Fruit fly (Drosophila melanogaster): ENCODE data around the gene CG10958.

Gene CG10958

dm6 chrX:8112715-8113114, 19.4 kb upstream of the CG10958 start:
- peak in 1 of 2 experiments; percentile 42 for TF ChIP-seq Hr51 (GFP tag; optimal IDR thresholded peaks at IDR 0.05)
- TF ChIP-seq ac (GFP tag; optimal IDR thresholded peaks at IDR 0.05), result no peak
- no peak for TF ChIP-seq knrl (GFP tag; IDR thresholded peaks at IDR 0.05; ENCODE audit: partially characterized antibody)
- TF ChIP-seq CG16813 (GFP tag; IDR thresholded peaks at IDR 0.05; ENCODE audit: partially characterized antibody), result no peak
- no peak for TF ChIP-seq Hmx (GFP tag; optimal IDR thresholded peaks at IDR 0.05)
- no peak for TF ChIP-seq Bdp1 (GFP tag; optimal IDR thresholded peaks at IDR 0.05)
- TF ChIP-seq Ptx1 (GFP tag; IDR thresholded peaks at IDR 0.05), result peak; percentile 46; the same call in 1 of the 2 replicates
- no peak for TF ChIP-seq CG2712 (tag; optimal IDR thresholded peaks at IDR 0.05)
- TF ChIP-seq CG18599 (GFP tag; optimal IDR thresholded peaks at IDR 0.05), result peak; percentile 59
- no peak for TF ChIP-seq CG1529 (GFP tag; optimal IDR thresholded peaks at IDR 0.05)
- TF ChIP-seq Adf1 (GFP tag; IDR thresholded peaks at IDR 0.05), result peak; percentile 11; the same call in 1 of the 2 replicates
- no peak for TF ChIP-seq pfk (GFP tag; optimal IDR thresholded peaks at IDR 0.05)
- TF ChIP-seq maf-S (GFP tag; optimal IDR thresholded peaks at IDR 0.05), result no peak
- TF ChIP-seq slbo (GFP tag; IDR thresholded peaks at IDR 0.05), result peak; percentile 75
- no peak for TF ChIP-seq Dfd (GFP tag; optimal IDR thresholded peaks at IDR 0.05)
- TF ChIP-seq az2 (GFP tag; optimal IDR thresholded peaks at IDR 0.05), result no peak
- TF ChIP-seq CG9215 (GFP tag; IDR thresholded peaks at IDR 0.05), result 0 out of 2 replicates have a peak, but pooled peaks have one; percentile 15
- TF ChIP-seq trem (tag; optimal IDR thresholded peaks at IDR 0.05), result no peak
- no peak for TF ChIP-seq en (GFP tag; optimal IDR thresholded peaks at IDR 0.05)
- no peak for TF ChIP-seq seq (GFP tag; IDR thresholded peaks at IDR 0.05)
- no peak for TF ChIP-seq CG4424 (GFP tag; optimal IDR thresholded peaks at IDR 0.05)
- TF ChIP-seq CG7372 (GFP tag; IDR thresholded peaks at IDR 0.05), result no peak
- peak; percentile 35 for TF ChIP-seq CG12659 (GFP tag; optimal IDR thresholded peaks at IDR 0.05)
- TF ChIP-seq NC2α (GFP tag; optimal IDR thresholded peaks at IDR 0.05), result no peak
- peak; percentile 51 for TF ChIP-seq lilli (GFP tag; optimal IDR thresholded peaks at IDR 0.05)
- peak; percentile 34 for TF ChIP-seq BtbVII (GFP tag; optimal IDR thresholded peaks at IDR 0.05)
- peak; percentile 64; the same call in 1 of the 2 replicates for TF ChIP-seq CG32532 (GFP tag; IDR thresholded peaks at IDR 0.05)
- TF ChIP-seq CG30431 (GFP tag; optimal IDR thresholded peaks at IDR 0.05), result no peak
- TF ChIP-seq CG9437 (GFP tag; optimal IDR thresholded peaks at IDR 0.05), result no peak
- TF ChIP-seq Ssrp (tag; optimal IDR thresholded peaks at IDR 0.05), result no peak
- TF ChIP-seq Blimp-1 (GFP tag; optimal IDR thresholded peaks at IDR 0.05), result no peak
- no peak for TF ChIP-seq Doc3 (GFP tag; IDR thresholded peaks at IDR 0.05; ENCODE audit: partially characterized antibody)
- TF ChIP-seq Spps (tag; optimal IDR thresholded peaks at IDR 0.05), result no peak
- TF ChIP-seq br (optimal IDR thresholded peaks at IDR 0.05), result no peak
- TF ChIP-seq zfh1 (GFP tag; IDR thresholded peaks at IDR 0.05), result no peak
- no peak for TF ChIP-seq croc (GFP tag; conservative IDR thresholded peaks at IDR 0.05)
- no peak for TF ChIP-seq eyg (GFP tag; optimal IDR thresholded peaks at IDR 0.05)
- TF ChIP-seq Sry-δ (GFP tag; optimal IDR thresholded peaks at IDR 0.05), result no peak
- TF ChIP-seq tgo (GFP tag; IDR thresholded peaks at IDR 0.05), result peak; percentile 38; the same call in 1 of the 3 replicates
- no peak for TF ChIP-seq p53 (GFP tag; optimal IDR thresholded peaks at IDR 0.05)
- no peak for TF ChIP-seq sd (tag; optimal IDR thresholded peaks at IDR 0.05)
- TF ChIP-seq dimm (GFP tag; IDR thresholded peaks at IDR 0.05), result no peak
- no peak for TF ChIP-seq CG14710 (tag; optimal IDR thresholded peaks at IDR 0.05)
- peak; percentile 5 for TF ChIP-seq Antp (GFP tag; optimal IDR thresholded peaks at IDR 0.05)
- TF ChIP-seq fd96Cb (tag; optimal IDR thresholded peaks at IDR 0.05), result no peak
- TF ChIP-seq CG2889 (GFP tag; IDR thresholded peaks at IDR 0.05), result no peak
- 0 out of 2 replicates have a peak, but pooled peaks have one; percentile 31 for TF ChIP-seq Oaz (GFP tag; IDR thresholded peaks at IDR 0.05)
- no peak for TF ChIP-seq wek (GFP tag; optimal IDR thresholded peaks at IDR 0.05)
- TF ChIP-seq Hr3 (GFP tag; optimal IDR thresholded peaks at IDR 0.05), result no peak
- TF ChIP-seq Dbx (GFP tag; IDR thresholded peaks at IDR 0.05), result peak; percentile 62; the same call in 2 of the 3 replicates
- no peak for TF ChIP-seq Sox100B (GFP tag; optimal IDR thresholded peaks at IDR 0.05)
- no peak for TF ChIP-seq pum (GFP tag; optimal IDR thresholded peaks at IDR 0.05)

All from whole organism, embryonic.